Fruit fly (Drosophila melanogaster) whole organism, embryonic: Measurements from ENCODE around the gene mtsh.

ENCODE experiments used
- Adf1 ChIP-seq: fragments of 200-800 bp; sonication (Bioruptor generic); IDR thresholded peaks from 2 replicates; pipeline ENCODE4 v1.3.6; 2022; ENCODE audit warnings: missing biosample characterization, missing genetic modification characterization
- Antp ChIP-seq: fragments of 200-800 bp; sonication (Bioruptor generic); optimal IDR thresholded peaks from 3 replicates; lab custom pipeline; 2016; ENCODE audit warnings: missing biosample characterization, missing genetic modification characterization
- Atf-2 ChIP-seq: fragments of 200-800 bp; sonication (Bioruptor generic); optimal IDR thresholded peaks from 2 replicates; lab custom pipeline; 2016; ENCODE audit warnings: missing biosample characterization, missing genetic modification characterization
- Blimp-1 ChIP-seq: fragments of 200-800 bp; sonication (Bioruptor generic); optimal IDR thresholded peaks from 3 replicates; lab custom pipeline; 2018; ENCODE audit warnings: missing biosample characterization, missing genetic modification characterization, mild to moderate bottlenecking, moderate library complexity, missing genetic modification reagents
- CG10274 ChIP-seq: fragments of 200-800 bp; sonication (Bioruptor generic); optimal IDR thresholded peaks from 3 replicates; lab custom pipeline; 2017; ENCODE audit warnings: missing biosample characterization, mild to moderate bottlenecking, missing genetic modification characterization
- CG10366 ChIP-seq: fragments of 200-800 bp; sonication (Bioruptor generic); IDR thresholded peaks from 2 replicates; pipeline ENCODE4 v1.3.6; 2022; ENCODE audit warnings: missing biosample characterization, missing genetic modification characterization
- CG11093 ChIP-seq: fragments of 200-800 bp; sonication (Bioruptor generic); IDR thresholded peaks from 3 replicates; pipeline ENCODE4 v1.3.6; 2022; ENCODE audit warnings: missing biosample characterization, missing genetic modification characterization
- CG11398 ChIP-seq: fragments of 200-800 bp; sonication (Bioruptor generic); optimal IDR thresholded peaks from 2 replicates; lab custom pipeline; 2016; ENCODE audit warnings: missing biosample characterization, missing genetic modification characterization
- CG13894 ChIP-seq: fragments of 200-800 bp; sonication (Bioruptor generic); optimal IDR thresholded peaks from 3 replicates; lab custom pipeline; 2018; ENCODE audit warnings: missing biosample characterization, mild to moderate bottlenecking, missing genetic modification characterization, moderate library complexity
- CG14667 ChIP-seq: fragments of 200-800 bp; sonication (Bioruptor generic); IDR thresholded peaks from 2 replicates; pipeline ENCODE4 v1.3.6; 2022; ENCODE audit warnings: missing biosample characterization, missing genetic modification characterization
- CG14860 ChIP-seq: fragments of 200-800 bp; sonication (Bioruptor generic); IDR thresholded peaks from 3 replicates; pipeline ENCODE4 v1.3.6; 2022; ENCODE audit warnings: missing biosample characterization, missing genetic modification characterization; ENCODE audit not compliant: partially characterized antibody
- CG15696 ChIP-seq: fragments of 200-800 bp; sonication (Bioruptor generic); optimal IDR thresholded peaks from 2 replicates; lab custom pipeline; 2019; ENCODE audit warnings: missing biosample characterization, mild to moderate bottlenecking, missing genetic modification characterization, moderate library complexity
- CG1603 ChIP-seq: fragments of 200-800 bp; sonication (Bioruptor generic); optimal IDR thresholded peaks from 2 replicates; lab custom pipeline; 2019; ENCODE audit warnings: missing biosample characterization, mild to moderate bottlenecking, missing genetic modification characterization, moderate library complexity
- CG17385 ChIP-seq: fragments of 200-800 bp; sonication (Bioruptor generic); optimal IDR thresholded peaks from 3 replicates; lab custom pipeline; 2018; ENCODE audit warnings: missing biosample characterization, mild to moderate bottlenecking, missing genetic modification characterization
- CG17829 ChIP-seq: fragments of 200-800 bp; optimal IDR thresholded peaks from 2 replicates; lab custom pipeline; 2019; ENCODE audit warnings: missing biosample characterization, mild to moderate bottlenecking, missing genetic modification characterization, moderate library complexity
- CG2678 ChIP-seq: fragments of 200-800 bp; sonication (Bioruptor generic); optimal IDR thresholded peaks from 3 replicates; lab custom pipeline; 2019; ENCODE audit warnings: missing biosample characterization, mild to moderate bottlenecking, missing genetic modification characterization, moderate library complexity
- CG30020 ChIP-seq: fragments of 200-800 bp; optimal IDR thresholded peaks from 2 replicates; lab custom pipeline; 2019; ENCODE audit warnings: missing biosample characterization, mild to moderate bottlenecking, missing genetic modification characterization, moderate library complexity
- CG30403 ChIP-seq: fragments of 200-800 bp; sonication (Bioruptor generic); optimal IDR thresholded peaks from 3 replicates; lab custom pipeline; 2016; ENCODE audit warnings: missing biosample characterization, missing genetic modification characterization
- CG6175 ChIP-seq: fragments of 200-800 bp; sonication (Bioruptor generic); IDR thresholded peaks from 3 replicates; pipeline ENCODE4 v1.3.6; 2022; ENCODE audit warnings: missing biosample characterization, missing genetic modification characterization
- CG6272 ChIP-seq: fragments of 200-800 bp; sonication (Bioruptor generic); IDR thresholded peaks from 2 replicates; pipeline ENCODE4 v1.3.6; 2022; ENCODE audit warnings: missing biosample characterization, missing genetic modification characterization
- CG6854 ChIP-seq: fragments of 200-800 bp; sonication (Bioruptor generic); optimal IDR thresholded peaks from 3 replicates; lab custom pipeline; 2017; ENCODE audit warnings: missing biosample characterization, mild to moderate bottlenecking, missing genetic modification characterization
- CG7372 ChIP-seq: fragments of 200-800 bp; sonication (Bioruptor generic); IDR thresholded peaks from 2 replicates; pipeline ENCODE4 v1.3.6; 2022; ENCODE audit warnings: missing biosample characterization, missing genetic modification characterization
- CG8478 ChIP-seq: fragments of >200 bp; optimal IDR thresholded peaks from 2 replicates; lab custom pipeline; 2018
- CG8765 ChIP-seq: fragments of 200-800 bp; sonication (Bioruptor generic); IDR thresholded peaks from 2 replicates; pipeline ENCODE4 v1.3.6; 2022; ENCODE audit warnings: missing biosample characterization, missing genetic modification characterization
- CG9876 ChIP-seq: fragments of 200-800 bp; sonication (Bioruptor generic); optimal IDR thresholded peaks from 2 replicates; lab custom pipeline; 2016; ENCODE audit warnings: missing biosample characterization, missing genetic modification characterization
- Dip2 ChIP-seq: fragments of 200-800 bp; sonication (Bioruptor generic); IDR thresholded peaks from 2 replicates; pipeline ENCODE4 v1.3.6; 2022; ENCODE audit warnings: missing biosample characterization, missing genetic modification characterization
- Ets65A ChIP-seq: fragments of 200-800 bp; sonication (Bioruptor generic); peaks from one replicate; lab custom pipeline; 2016; ENCODE audit warnings: missing biosample characterization, missing genetic modification characterization
- H15 ChIP-seq: fragments of 200-800 bp; sonication (Bioruptor generic); IDR thresholded peaks from 3 replicates; pipeline ENCODE4 v1.3.6; 2022; ENCODE audit warnings: missing biosample characterization, missing genetic modification characterization
- H2.0 ChIP-seq: fragments of 200-800 bp; sonication (Bioruptor generic); IDR thresholded peaks from 2 replicates; pipeline ENCODE4 v1.3.6; 2022; ENCODE audit warnings: missing biosample characterization, missing genetic modification characterization
- HLH4C ChIP-seq: fragments of 200-800 bp; sonication (Bioruptor generic); IDR thresholded peaks from 3 replicates; pipeline ENCODE4 v1.3.6; 2022; ENCODE audit warnings: missing biosample characterization, missing genetic modification characterization; ENCODE audit not compliant: partially characterized antibody
- Hr39 ChIP-seq: fragments of >200 bp; optimal IDR thresholded peaks from 2 replicates; lab custom pipeline; 2017
- Lim3 ChIP-seq: fragments of 200-800 bp; sonication (Bioruptor generic); IDR thresholded peaks from 2 replicates; pipeline ENCODE4 v1.3.6; 2022; ENCODE audit warnings: missing biosample characterization, missing genetic modification characterization
- Lpt ChIP-seq: fragments of >200 bp; optimal IDR thresholded peaks from 2 replicates; lab custom pipeline; 2018; ENCODE audit warnings: missing biosample characterization, missing genetic modification characterization
- NC2α ChIP-seq: fragments of 200-800 bp; sonication (Bioruptor generic); optimal IDR thresholded peaks from 2 replicates; lab custom pipeline; 2016; ENCODE audit warnings: missing biosample characterization, missing genetic modification characterization
- Rfx ChIP-seq: fragments of 200-800 bp; sonication (Bioruptor generic); IDR thresholded peaks from 2 replicates; pipeline ENCODE4 v1.3.6; 2022; ENCODE audit warnings: missing biosample characterization, missing genetic modification characterization
- Ssrp ChIP-seq: fragments of 200-800 bp; sonication (Bioruptor generic); optimal IDR thresholded peaks from 2 replicates; lab custom pipeline; 2018; ENCODE audit warnings: missing biosample characterization, mild to moderate bottlenecking, missing genetic modification characterization, moderate library complexity
- Taf1 ChIP-seq: fragments of 200-800 bp; sonication (Bioruptor generic); IDR thresholded peaks from 2 replicates; pipeline ENCODE4 v1.3.6; 2022; ENCODE audit warnings: missing biosample characterization, missing genetic modification characterization
- YL-1 ChIP-seq: fragments of 200-800 bp; sonication (Bioruptor generic); optimal IDR thresholded peaks from 3 replicates; lab custom pipeline; 2017; ENCODE audit warnings: missing biosample characterization, mild to moderate bottlenecking, missing genetic modification characterization
- ash1 ChIP-seq: fragments of 200-800 bp; sonication (Bioruptor generic); optimal IDR thresholded peaks from 2 replicates; lab custom pipeline; 2018; ENCODE audit warnings: missing biosample characterization, mild to moderate bottlenecking, missing genetic modification characterization
- bowl ChIP-seq: fragments of 200-800 bp; sonication (Bioruptor generic); IDR thresholded peaks from 2 replicates; pipeline ENCODE4 v1.3.6; 2022; ENCODE audit warnings: missing biosample characterization, missing genetic modification characterization
- en ChIP-seq: fragments of 200-800 bp; sonication (Bioruptor generic); optimal IDR thresholded peaks from 2 replicates; lab custom pipeline; 2016; ENCODE audit warnings: missing biosample characterization, missing genetic modification characterization
- eve ChIP-seq, 2 experiments: fragments of >200 bp; optimal IDR thresholded peaks; 2 replicates each; lab custom pipeline; 2017; ENCODE audit warnings: missing biosample characterization in 2 of 2, missing genetic modification characterization in 2 of 2
- gfzf ChIP-seq: fragments of 200-800 bp; sonication (Bioruptor generic); optimal IDR thresholded peaks from 2 replicates; lab custom pipeline; 2016; ENCODE audit warnings: missing biosample characterization, mild to moderate bottlenecking, missing genetic modification characterization, moderate library complexity
- knrl ChIP-seq: fragments of 200-800 bp; sonication (Bioruptor generic); IDR thresholded peaks from 3 replicates; pipeline ENCODE4 v1.3.6; 2022; ENCODE audit warnings: missing biosample characterization, missing genetic modification characterization; ENCODE audit not compliant: partially characterized antibody
- scrt ChIP-seq: fragments of 200-800 bp; sonication (Bioruptor generic); optimal IDR thresholded peaks from 2 replicates; lab custom pipeline; 2018; ENCODE audit warnings: missing biosample characterization, mild to moderate bottlenecking, missing genetic modification characterization, moderate library complexity
- slou ChIP-seq: fragments of 200-800 bp; sonication (Bioruptor generic); optimal IDR thresholded peaks from 3 replicates; lab custom pipeline; 2016; ENCODE audit warnings: missing biosample characterization, missing genetic modification characterization
- slp2 ChIP-seq: fragments of 200-800 bp; sonication (Bioruptor generic); optimal IDR thresholded peaks from 2 replicates; lab custom pipeline; 2016; ENCODE audit warnings: missing biosample characterization, missing genetic modification characterization
- so ChIP-seq: fragments of 200-800 bp; sonication (Bioruptor generic); IDR thresholded peaks from 3 replicates; pipeline ENCODE4 v1.3.6; 2022; ENCODE audit warnings: missing biosample characterization, missing genetic modification characterization
- sug ChIP-seq: fragments of 200-800 bp; optimal IDR thresholded peaks from 2 replicates; lab custom pipeline; 2019; ENCODE audit warnings: missing biosample characterization, mild to moderate bottlenecking, missing genetic modification characterization, moderate library complexity
- tgo ChIP-seq: fragments of 200-800 bp; sonication (Bioruptor generic); IDR thresholded peaks from 3 replicates; pipeline ENCODE4 v1.3.6; 2022; ENCODE audit warnings: missing biosample characterization, missing genetic modification characterization
- tna ChIP-seq: fragments of 200-800 bp; sonication (Bioruptor generic); IDR thresholded peaks from 2 replicates; pipeline ENCODE4 v1.3.6; 2022; ENCODE audit warnings: missing biosample characterization, missing genetic modification characterization; ENCODE audit not compliant: partially characterized antibody
- zen2 ChIP-seq: fragments of 200-800 bp; sonication (Bioruptor generic); IDR thresholded peaks from 3 replicates; pipeline ENCODE4 v1.3.6; 2022; ENCODE audit warnings: missing biosample characterization, missing genetic modification characterization; ENCODE audit not compliant: partially characterized antibody

Gene mtsh

dm6 chr2L:8311091-8311490 is 8.6 kb downstream of the mtsh start, which contains the start of the genes CG7810 and CG7806 (continued):
- TF ChIP-seq CG7372 (peak; percentile 81), CG17829 (peak; percentile 90), so (GFP tag; lab: Robert Waterston, UW) (peak; percentile 90), CG15696 (tag; lab: Kevin White, UChicago) (peak; percentile 74), gfzf (GFP tag; lab: Kevin White, UChicago) (peak; percentile 39), Ssrp (tag; lab: Kevin White, UChicago) (peak; percentile 83), CG10274 (peak; percentile 25), tna (GFP tag; lab: Robert Waterston, UW) (0 out of 2 replicates have a peak, but pooled peaks have one; percentile 38), en (GFP tag; lab: Kevin White, UChicago) (peak; percentile 92), H15 (peak; percentile 86), Lim3 (GFP tag; lab: Robert Waterston, UW) (no peak; the same call in 1 of the 2 replicates), Rfx (GFP tag; lab: Robert Waterston, UW) (peak; percentile 95), sug (tag; lab: Kevin White, UChicago) (peak; percentile 84), CG8765 (GFP tag; lab: Robert Waterston, UW) (peak; percentile 50; the same call in 1 of the 2 replicates), CG6175 (no peak), CG11398 (peak; percentile 86), tgo (GFP tag; lab: Robert Waterston, UW) (peak; percentile 93), eve (GFP tag; optimal IDR thresholded peaks at IDR 0.05; lab: Kevin White, UChicago) (no peak), NC2α (GFP tag; lab: Kevin White, UChicago) (peak; percentile 81), CG30020 (peak; percentile 74), CG11093 (peak; percentile 67; the same call in 2 of the 3 replicates), CG1603 (tag; lab: Kevin White, UChicago) (peak; percentile 72), Dip2 (GFP tag; lab: Robert Waterston, UW) (no peak), scrt (peak; percentile 75), CG6272 (GFP tag; lab: Robert Waterston, UW) (peak; percentile 69), CG2678 (tag; lab: Kevin White, UChicago) (peak; percentile 91), H2.0 (GFP tag; lab: Robert Waterston, UW) (peak; percentile 88), ash1 (no peak), CG17385 (GFP tag; lab: Kevin White, UChicago) (peak; percentile 99), slou (GFP tag; lab: Kevin White, UChicago) (peak; percentile 52), YL-1 (GFP tag; lab: Kevin White, UChicago) (peak; percentile 91), CG30403 (GFP tag; lab: Kevin White, UChicago) (peak; percentile 93), Taf1 (GFP tag; lab: Robert Waterston, UW) (peak; percentile 72), Adf1 (GFP tag; lab: Robert Waterston, UW) (peak; percentile 65), zen2 (GFP tag; lab: Robert Waterston, UW) (no peak), knrl (GFP tag; lab: Robert Waterston, UW) (peak; percentile 45; the same call in 2 of the 3 replicates), HLH4C (peak; percentile 52), CG14860 (no peak), bowl (GFP tag; lab: Robert Waterston, UW) (peak; percentile 90), Atf-2 (GFP tag; lab: Kevin White, UChicago) (peak; percentile 86), CG6854 (peak; percentile 66), CG13894 (tag; lab: Kevin White, UChicago) (peak; percentile 80), CG14667 (GFP tag; lab: Robert Waterston, UW) (peak; percentile 73), Hr39 (lab: Kevin White, UChicago) (no peak), Ets65A (GFP tag; lab: Kevin White, UChicago) (peak; percentile 97), CG9876 (GFP tag; lab: Kevin White, UChicago) (peak; percentile 46), CG8478 (no peak), CG10366 (GFP tag; lab: Robert Waterston, UW) (peak; percentile 93), Lpt (GFP tag; lab: Kevin White, UChicago) (no peak), Antp (GFP tag; lab: Kevin White, UChicago) (peak; percentile 87), slp2 (GFP tag; lab: Kevin White, UChicago) (peak; percentile 89), Blimp-1 (GFP tag; lab: Kevin White, UChicago) (peak; percentile 89)
